Fruit fly (Drosophila melanogaster): ENCODE measurements around the gene CG33688.

dm6 chr3L:16173818-16174601 lies 25.0 kb upstream of the CG33688 start:
- TF ChIP-seq Mes4 (GFP tag; optimal IDR thresholded peaks at IDR 0.05) (no peak), Hr78 (GFP tag; optimal IDR thresholded peaks at IDR 0.05) (no peak), sens (GFP tag) (no peak), Dek (tag; optimal IDR thresholded peaks at IDR 0.05) (no peak), Hr3 (GFP tag; optimal IDR thresholded peaks at IDR 0.05) (no peak), CG16779 (GFP tag; IDR thresholded peaks at IDR 0.05) (no peak), stc (GFP tag; IDR thresholded peaks at IDR 0.05) (no peak), CG18011 (GFP tag; optimal IDR thresholded peaks at IDR 0.05) (no peak)

Data from whole organism, embryonic.